Fruit fly (Drosophila melanogaster) whole organism, embryonic: Measurements from ENCODE around the gene CG6912.
A peak's percentile ranks its signal among the peaks of the same experiment; 100 is the strongest.

Source experiments
- Blimp-1 ChIP-seq: fragments of 200-800 bp; sonication (Bioruptor generic); optimal IDR thresholded peaks from 3 replicates; lab custom pipeline; 2018; ENCODE audit warnings: missing biosample characterization, missing genetic modification characterization, mild to moderate bottlenecking, moderate library complexity, missing genetic modification reagents
- CG10267 ChIP-seq: fragments of 200-800 bp; sonication (Bioruptor generic); optimal IDR thresholded peaks from 2 replicates; lab custom pipeline; 2018; ENCODE audit warnings: missing biosample characterization, mild to moderate bottlenecking, missing genetic modification characterization, moderate library complexity
- CG12104 ChIP-seq: fragments of 200-800 bp; sonication (Bioruptor generic); optimal IDR thresholded peaks from 3 replicates; lab custom pipeline; 2016; ENCODE audit warnings: missing biosample characterization, missing genetic modification characterization
- CG12659 ChIP-seq: fragments of 200-800 bp; sonication (Bioruptor generic); optimal IDR thresholded peaks from 3 replicates; lab custom pipeline; 2017; ENCODE audit warnings: mild to moderate bottlenecking, missing biosample characterization, missing genetic modification reagents, missing genetic modification characterization
- CG13123 ChIP-seq: fragments of 200-800 bp; sonication (Bioruptor generic); optimal IDR thresholded peaks from 2 replicates; lab custom pipeline; 2016; ENCODE audit warnings: missing biosample characterization, missing genetic modification characterization
- CG13775 ChIP-seq: fragments of 200-800 bp; sonication (Bioruptor generic); optimal IDR thresholded peaks from 3 replicates; lab custom pipeline; 2017; ENCODE audit warnings: missing biosample characterization, mild to moderate bottlenecking, missing genetic modification characterization
- CG14667 ChIP-seq: fragments of 200-800 bp; sonication (Bioruptor generic); IDR thresholded peaks from 2 replicates; pipeline ENCODE4 v1.3.6; 2022; ENCODE audit warnings: missing biosample characterization, missing genetic modification characterization
- CG16815 ChIP-seq: fragments of 200-800 bp; sonication (Bioruptor generic); optimal IDR thresholded peaks from 3 replicates; lab custom pipeline; 2017; ENCODE audit warnings: missing biosample characterization, mild to moderate bottlenecking, missing genetic modification characterization
- CG17359 ChIP-seq: fragments of 200-800 bp; sonication (Bioruptor generic); optimal IDR thresholded peaks from 3 replicates; lab custom pipeline; 2018; ENCODE audit warnings: missing biosample characterization, mild to moderate bottlenecking, missing genetic modification characterization, moderate library complexity
- CG18262 ChIP-seq: fragments of 200-800 bp; optimal IDR thresholded peaks from 3 replicates; lab custom pipeline; 2019; ENCODE audit warnings: missing biosample characterization, mild to moderate bottlenecking, missing genetic modification characterization, moderate library complexity
- CG18476 ChIP-seq: fragments of 200-800 bp; sonication (Bioruptor generic); optimal IDR thresholded peaks from 2 replicates; lab custom pipeline; 2016; ENCODE audit warnings: missing biosample characterization, mild to moderate bottlenecking, missing genetic modification characterization
- CG18599 ChIP-seq: fragments of 200-800 bp; sonication (Bioruptor generic); optimal IDR thresholded peaks from 3 replicates; lab custom pipeline; 2017; ENCODE audit warnings: missing biosample characterization, missing genetic modification characterization, mild to moderate bottlenecking, moderate library complexity, missing genetic modification reagents
- CG30403 ChIP-seq: fragments of 200-800 bp; sonication (Bioruptor generic); optimal IDR thresholded peaks from 3 replicates; lab custom pipeline; 2016; ENCODE audit warnings: missing biosample characterization, missing genetic modification characterization
- CG3065 ChIP-seq: fragments of 200-800 bp; sonication (Bioruptor generic); optimal IDR thresholded peaks from 2 replicates; lab custom pipeline; 2016; ENCODE audit warnings: missing biosample characterization, missing genetic modification characterization
- CG33557 ChIP-seq: fragments of 200-800 bp; sonication (Bioruptor generic); optimal IDR thresholded peaks from 2 replicates; lab custom pipeline; 2019; ENCODE audit warnings: missing biosample characterization, mild to moderate bottlenecking, missing genetic modification characterization, moderate library complexity
- CG3407 ChIP-seq: fragments of 200-800 bp; sonication (Bioruptor generic); optimal IDR thresholded peaks from 2 replicates; lab custom pipeline; 2018; ENCODE audit warnings: missing biosample characterization, mild to moderate bottlenecking, missing genetic modification characterization
- CG4730 ChIP-seq: fragments of 200-800 bp; sonication (Bioruptor generic); IDR thresholded peaks from 2 replicates; pipeline ENCODE4 v1.3.6; 2022; ENCODE audit warnings: missing biosample characterization, missing genetic modification characterization
- CG5180 ChIP-seq: fragments of 200-800 bp; sonication (Bioruptor generic); optimal IDR thresholded peaks from 3 replicates; lab custom pipeline; 2017; ENCODE audit warnings: missing biosample characterization, missing genetic modification characterization, mild to moderate bottlenecking, moderate library complexity, missing genetic modification reagents
- CG6254 ChIP-seq: fragments of 200-800 bp; sonication (Bioruptor generic); optimal IDR thresholded peaks from 3 replicates; lab custom pipeline; 2017; ENCODE audit warnings: mild to moderate bottlenecking, missing biosample characterization, missing genetic modification reagents, missing genetic modification characterization
- CG7271 ChIP-seq: fragments of 200-800 bp; sonication (Bioruptor generic); optimal IDR thresholded peaks from 2 replicates; lab custom pipeline; 2018; ENCODE audit warnings: missing biosample characterization, mild to moderate bottlenecking, missing genetic modification characterization, moderate library complexity
- CG7556 ChIP-seq: fragments of 200-800 bp; sonication (Bioruptor generic); optimal IDR thresholded peaks from 2 replicates; lab custom pipeline; 2017; ENCODE audit warnings: missing biosample characterization, mild to moderate bottlenecking, missing genetic modification characterization
- CG7839 ChIP-seq: fragments of 200-800 bp; sonication (Bioruptor generic); optimal IDR thresholded peaks from 3 replicates; lab custom pipeline; 2018; ENCODE audit warnings: missing biosample characterization, mild to moderate bottlenecking, missing genetic modification characterization, moderate library complexity
- CG8359 ChIP-seq: fragments of 200-800 bp; sonication (Bioruptor generic); optimal IDR thresholded peaks from 2 replicates; lab custom pipeline; 2017; ENCODE audit warnings: missing biosample characterization, mild to moderate bottlenecking, missing genetic modification characterization, borderline replicate concordance
- CG9609 ChIP-seq: fragments of 200-800 bp; sonication (Bioruptor generic); optimal IDR thresholded peaks from 3 replicates; lab custom pipeline; 2016; ENCODE audit warnings: missing biosample characterization, missing genetic modification characterization
- CG9727 ChIP-seq: fragments of 200-800 bp; sonication (Bioruptor generic); optimal IDR thresholded peaks from 3 replicates; lab custom pipeline; 2017; ENCODE audit warnings: missing biosample characterization, mild to moderate bottlenecking, missing genetic modification characterization
- CoRest ChIP-seq: fragments of 200-800 bp; sonication (Bioruptor generic); optimal IDR thresholded peaks from 3 replicates; lab custom pipeline; 2018; ENCODE audit warnings: missing biosample characterization, mild to moderate bottlenecking, missing genetic modification characterization, moderate library complexity
- D ChIP-seq, 2 experiments: fragments of 200-800 bp in 1 of 2; fragments of >200 bp in 1 of 2; sonication (Bioruptor generic) in 1 of 2; optimal IDR thresholded peaks; 2 replicates in 1 of 2; 3 replicates in 1 of 2; lab custom pipeline; 2017; ENCODE audit warnings: mild to moderate bottlenecking in 1 of 2, missing biosample characterization in 1 of 2, missing genetic modification characterization in 1 of 2, missing genetic modification reagents in 1 of 2
- Eip74EF ChIP-seq, 2 experiments: fragments of 200-800 bp in 1 of 2; fragments of >200 bp in 1 of 2; sonication (Bioruptor generic) in 1 of 2; optimal IDR thresholded peaks; 2 replicates each; lab custom pipeline; 2017 to 2019; ENCODE audit warnings: missing biosample characterization in 2 of 2, missing genetic modification characterization in 2 of 2, mild to moderate bottlenecking in 1 of 2, moderate library complexity in 1 of 2
- Elba2 ChIP-seq: fragments of 200-800 bp; sonication (Bioruptor generic); optimal IDR thresholded peaks from 3 replicates; lab custom pipeline; 2016; ENCODE audit warnings: missing biosample characterization, missing genetic modification characterization
- HmgD ChIP-seq: fragments of 200-800 bp; sonication (Bioruptor generic); optimal IDR thresholded peaks from 3 replicates; lab custom pipeline; 2016; ENCODE audit warnings: missing biosample characterization, missing genetic modification characterization
- PHDP ChIP-seq: fragments of 200-800 bp; sonication (Bioruptor generic); optimal IDR thresholded peaks from 3 replicates; lab custom pipeline; 2018; ENCODE audit warnings: missing biosample characterization, mild to moderate bottlenecking, missing genetic modification characterization, moderate library complexity
- Six4 ChIP-seq: fragments of 200-800 bp; sonication (Bioruptor generic); optimal IDR thresholded peaks from 2 replicates; lab custom pipeline; 2016; ENCODE audit warnings: missing biosample characterization, missing genetic modification characterization
- Sox100B ChIP-seq: fragments of 200-800 bp; sonication (Bioruptor generic); optimal IDR thresholded peaks from 3 replicates; lab custom pipeline; 2018; ENCODE audit warnings: missing biosample characterization, mild to moderate bottlenecking, missing genetic modification characterization
- Xrp1 ChIP-seq: fragments of 200-800 bp; sonication (Bioruptor generic); IDR thresholded peaks from 2 replicates; pipeline ENCODE4 v1.3.6; 2022; ENCODE audit warnings: missing biosample characterization, missing genetic modification characterization
- abd-A ChIP-seq: fragments of 200-800 bp; sonication (Bioruptor generic); optimal IDR thresholded peaks from 3 replicates; lab custom pipeline; 2019; ENCODE audit warnings: missing biosample characterization, mild to moderate bottlenecking, missing genetic modification characterization, moderate library complexity
- crol ChIP-seq: fragments of 200-800 bp; sonication (Bioruptor generic); IDR thresholded peaks from 2 replicates; pipeline ENCODE4 v1.3.6; 2022; ENCODE audit warnings: missing biosample characterization, missing genetic modification characterization
- dan ChIP-seq: fragments of 200-800 bp; sonication (Bioruptor generic); IDR thresholded peaks from 2 replicates; pipeline ENCODE4 v1.3.6; 2022; ENCODE audit warnings: missing biosample characterization, missing genetic modification characterization
- eve ChIP-seq, 2 experiments: fragments of >200 bp; optimal IDR thresholded peaks; 2 replicates each; lab custom pipeline; 2017; ENCODE audit warnings: missing biosample characterization in 2 of 2, missing genetic modification characterization in 2 of 2
- ewg ChIP-seq: fragments of 200-800 bp; sonication (Bioruptor generic); optimal IDR thresholded peaks from 3 replicates; lab custom pipeline; 2017; ENCODE audit warnings: mild to moderate bottlenecking, missing biosample characterization, missing genetic modification reagents, missing genetic modification characterization
- gsb-n ChIP-seq: fragments of 200-800 bp; sonication (Bioruptor generic); optimal IDR thresholded peaks from 3 replicates; lab custom pipeline; 2018; ENCODE audit warnings: missing biosample characterization, mild to moderate bottlenecking, missing genetic modification characterization
- hkb ChIP-seq, 2 experiments: fragments of 200-800 bp in 1 of 2; fragments of >200 bp in 1 of 2; sonication (Bioruptor generic) in 1 of 2; IDR thresholded peaks in 1 of 2; optimal IDR thresholded peaks in 1 of 2; 2 replicates each; pipeline versions ENCODE4 v1.3.6 to Lab custom; 2017 to 2022; ENCODE audit warnings: missing biosample characterization in 1 of 2, missing genetic modification characterization in 1 of 2
- jing ChIP-seq: fragments of 200-800 bp; sonication (Bioruptor generic); optimal IDR thresholded peaks from 2 replicates; lab custom pipeline; 2018; ENCODE audit warnings: missing biosample characterization, mild to moderate bottlenecking, missing genetic modification characterization
- nau ChIP-seq: fragments of 200-800 bp; sonication (Bioruptor generic); optimal IDR thresholded peaks from 3 replicates; lab custom pipeline; 2017; ENCODE audit warnings: missing biosample characterization, mild to moderate bottlenecking, missing genetic modification characterization, missing genetic modification reagents
- row ChIP-seq: fragments of 200-800 bp; sonication (Bioruptor generic); IDR thresholded peaks from 3 replicates; pipeline ENCODE4 v1.3.6; 2022; ENCODE audit warnings: missing biosample characterization, missing genetic modification characterization
- so ChIP-seq: fragments of 200-800 bp; sonication (Bioruptor generic); IDR thresholded peaks from 3 replicates; pipeline ENCODE4 v1.3.6; 2022; ENCODE audit warnings: missing biosample characterization, missing genetic modification characterization
- trem ChIP-seq: fragments of 200-800 bp; optimal IDR thresholded peaks from 3 replicates; lab custom pipeline; 2019; ENCODE audit warnings: missing biosample characterization, mild to moderate bottlenecking, missing genetic modification characterization, moderate library complexity
- ttk ChIP-seq: fragments of 200-800 bp; sonication (Bioruptor generic); IDR thresholded peaks from 2 replicates; pipeline ENCODE4 v2.1.2; 2022; ENCODE audit warnings: missing biosample characterization, missing genetic modification characterization

The CG6912 gene

dm6 chr3R:15114465-15115228 is 22.2 kb downstream of the CG6912 start (continued):
- TF ChIP-seq Eip74EF (GFP tag; optimal IDR thresholded peaks at IDR 0.05; lab: Kevin White, UChicago) = peak in 1 of 2 experiments; percentile 61
- TF ChIP-seq D (optimal IDR thresholded peaks at IDR 0.05; lab: Kevin White, UChicago) = no peak
- peak; percentile 64 for TF ChIP-seq D (GFP tag; optimal IDR thresholded peaks at IDR 0.05; lab: Kevin White, UChicago)
- TF ChIP-seq CG18262 (tag; lab: Kevin White, UChicago) = peak; percentile 76
- no peak for TF ChIP-seq CG3065
- TF ChIP-seq CG5180 (GFP tag; lab: Kevin White, UChicago) = no peak
- TF ChIP-seq crol (GFP tag; lab: Robert Waterston, UW) = peak; percentile 36; the same call in 1 of the 2 replicates
- peak; percentile 30 for TF ChIP-seq CG12104 (GFP tag; lab: Kevin White, UChicago)
- TF ChIP-seq ttk (GFP tag; lab: Robert Waterston, UW) = no peak
- TF ChIP-seq CG8359 = peak; percentile 16
- TF ChIP-seq CG12659 (GFP tag; lab: Kevin White, UChicago) = peak; percentile 8
- TF ChIP-seq eve (GFP tag; optimal IDR thresholded peaks at IDR 0.05; lab: Kevin White, UChicago) = peak in 1 of 2 experiments; percentile 74
- TF ChIP-seq Blimp-1 = peak; percentile 58
- no peak for TF ChIP-seq CG9609 (GFP tag; lab: Kevin White, UChicago)
- peak; percentile 1 for TF ChIP-seq CG18476 (GFP tag; lab: Kevin White, UChicago)
- TF ChIP-seq hkb (optimal IDR thresholded peaks at IDR 0.05; lab: Kevin White, UChicago) = no peak
- TF ChIP-seq hkb (GFP tag; IDR thresholded peaks at IDR 0.05; lab: Robert Waterston, UW) = 0 out of 2 replicates have a peak, but pooled peaks have one; percentile 14
- peak; percentile 44 for TF ChIP-seq CG10267
- TF ChIP-seq nau (GFP tag; lab: Kevin White, UChicago) = peak; percentile 46
- peak; percentile 19 for TF ChIP-seq CG13775 (GFP tag; lab: Kevin White, UChicago)
- TF ChIP-seq CG17359 = peak; percentile 41
- no peak for TF ChIP-seq Elba2 (GFP tag; lab: Kevin White, UChicago)
- TF ChIP-seq CG7271 (tag; lab: Kevin White, UChicago) = no peak
- peak; percentile 9 for TF ChIP-seq gsb-n
- no peak for TF ChIP-seq abd-A (tag; lab: Kevin White, UChicago)
- TF ChIP-seq HmgD (GFP tag; lab: Kevin White, UChicago) = no peak
- no peak for TF ChIP-seq jing (GFP tag; lab: Kevin White, UChicago)
- peak; percentile 77 for TF ChIP-seq Sox100B (GFP tag; lab: Kevin White, UChicago)
- peak; percentile 11 for TF ChIP-seq CG18599 (GFP tag; lab: Kevin White, UChicago)
- no peak for TF ChIP-seq CG13123 (GFP tag; lab: Kevin White, UChicago)
- no peak for TF ChIP-seq CG4730 (GFP tag; lab: Robert Waterston, UW)
- peak; percentile 29 for TF ChIP-seq ewg (GFP tag; lab: Kevin White, UChicago)
- TF ChIP-seq CG14667 (GFP tag; lab: Robert Waterston, UW) = no peak
- TF ChIP-seq CG7839 (tag; lab: Kevin White, UChicago) = peak; percentile 48
- TF ChIP-seq so (GFP tag; lab: Robert Waterston, UW) = no peak
- peak; percentile 33; the same call in 2 of the 3 replicates for TF ChIP-seq row (GFP tag; lab: Robert Waterston, UW)
- peak; percentile 42 for TF ChIP-seq Xrp1 (GFP tag; lab: Robert Waterston, UW)
- TF ChIP-seq CG30403 (GFP tag; lab: Kevin White, UChicago) = peak; percentile 41
- TF ChIP-seq PHDP = peak; percentile 14
- peak; percentile 61 for TF ChIP-seq CG7556 (GFP tag; lab: Kevin White, UChicago)
- no peak for TF ChIP-seq dan (GFP tag; lab: Robert Waterston, UW)
- TF ChIP-seq Six4 (GFP tag; lab: Kevin White, UChicago) = peak; percentile 18
- peak; percentile 50 for TF ChIP-seq CoRest (tag; lab: Kevin White, UChicago)
- no peak for TF ChIP-seq CG33557 (GFP tag; lab: Kevin White, UChicago)
- TF ChIP-seq CG16815 (GFP tag; lab: Kevin White, UChicago) = peak; percentile 7
- TF ChIP-seq CG9727 = peak; percentile 43
- peak; percentile 6 for TF ChIP-seq CG3407 (GFP tag; lab: Kevin White, UChicago)
- TF ChIP-seq trem (tag; lab: Kevin White, UChicago) = peak; percentile 3
- peak; percentile 48 for TF ChIP-seq CG6254 (GFP tag; lab: Kevin White, UChicago)
